Worm (Caenorhabditis elegans) whole organism, early embryonic: ENCODE measurements around the gene C15F1.2.

Source experiments
- B0310.2 ChIP-seq: sonication (generic microtip); optimal IDR thresholded peaks from 2 replicates; lab custom pipeline; 2016; ENCODE audit warnings: mild to moderate bottlenecking, missing genetic modification characterization, missing compliant biosample characterization
- F13C5.2 ChIP-seq: sonication (generic microtip); optimal IDR thresholded peaks from 2 replicates; lab custom pipeline; 2017; ENCODE audit warnings: mild to moderate bottlenecking, missing genetic modification characterization, inconsistent platforms, missing compliant biosample characterization
- aly-1 ChIP-seq: sonication (generic microtip); optimal IDR thresholded peaks from 2 replicates; lab custom pipeline; 2016; ENCODE audit warnings: missing genetic modification characterization, missing compliant biosample characterization
- ama-1 ChIP-seq: fragments of 150-350 bp; optimal IDR thresholded peaks from 2 replicates; lab custom pipeline; 2014
- ceh-13 ChIP-seq: fragments of 200-800 bp; sonication (Bioruptor generic); optimal IDR thresholded peaks from 2 replicates; lab custom pipeline; 2018; ENCODE audit warnings: mild to moderate bottlenecking, missing genetic modification characterization, missing compliant biosample characterization
- ceh-36 ChIP-seq: sonication (generic microtip); optimal IDR thresholded peaks from 2 replicates; lab custom pipeline; 2016; ENCODE audit warnings: missing genetic modification characterization, inconsistent platforms, missing compliant biosample characterization
- ets-7 ChIP-seq: sonication (generic microtip); optimal IDR thresholded peaks from 2 replicates; lab custom pipeline; 2016; ENCODE audit warnings: missing genotype, missing genetic modification characterization, missing compliant biosample characterization
- flt-1 ChIP-seq: fragments of 200-800 bp; sonication (Bioruptor generic); IDR thresholded peaks from 2 replicates; pipeline ENCODE4 v1.3.6; 2022; ENCODE audit warnings: missing genetic modification characterization, missing compliant biosample characterization
- hmbx-1 ChIP-seq: sonication (generic microtip); optimal IDR thresholded peaks from 2 replicates; lab custom pipeline; 2016; ENCODE audit warnings: mild to moderate bottlenecking, missing genetic modification characterization, missing compliant biosample characterization
- hmg-4 ChIP-seq: fragments of 200-800 bp; sonication (Bioruptor generic); optimal IDR thresholded peaks from 2 replicates; lab custom pipeline; 2018; ENCODE audit warnings: mild to moderate bottlenecking, missing genetic modification characterization, missing compliant biosample characterization
- hnd-1 ChIP-seq: sonication (generic microtip); optimal IDR thresholded peaks from 2 replicates; lab custom pipeline; 2016; ENCODE audit warnings: missing genetic modification characterization, missing compliant biosample characterization
- pes-1 ChIP-seq: fragments of 200-800 bp; sonication (Bioruptor generic); IDR thresholded peaks from 2 replicates; pipeline ENCODE4 v1.3.6; 2022; ENCODE audit warnings: missing genetic modification reagents, missing genetic modification characterization, missing compliant biosample characterization
- scrt-1 ChIP-seq: fragments of 200-800 bp; sonication (Bioruptor generic); IDR thresholded peaks from 2 replicates; pipeline ENCODE4 v1.3.6; 2022; ENCODE audit warnings: missing genetic modification characterization, missing compliant biosample characterization
- sea-1 ChIP-seq: fragments of 200-800 bp; sonication (Bioruptor generic); conservative IDR thresholded peaks from 2 replicates; pipeline ENCODE4 v1.3.6; 2022; ENCODE audit warnings: missing genetic modification characterization, missing compliant biosample characterization
- tbx-11 ChIP-seq: fragments of 200-800 bp; sonication (Bioruptor generic); IDR thresholded peaks from 2 replicates; pipeline ENCODE4 v1.3.6; 2022; ENCODE audit warnings: missing genetic modification characterization, missing compliant biosample characterization
- tbx-37 ChIP-seq: fragments of 200-800 bp; sonication (Bioruptor generic); conservative IDR thresholded peaks from 2 replicates; pipeline ENCODE4 v1.3.6; 2022; ENCODE audit warnings: missing genetic modification reagents, missing genetic modification characterization, missing compliant biosample characterization
- tra-4 ChIP-seq: sonication (generic microtip); optimal IDR thresholded peaks from 2 replicates; lab custom pipeline; 2017; ENCODE audit warnings: missing genetic modification characterization, missing compliant biosample characterization

C15F1.2 gene

ce11 chrII:6967618-6968017, 12.1 kb upstream of the C15F1.2 start, which contains the start of gene eif-2Bgamma:
eif-2Bgamma (minus strand) TSS chrII:6967648.
- TF ChIP-seq aly-1 (tag; lab: Kevin White, UChicago): no peak
- TF ChIP-seq hmg-4 (GFP tag; lab: Kevin White, UChicago): no peak
- no peak for TF ChIP-seq hmbx-1
- no peak for TF ChIP-seq tra-4
- no peak for TF ChIP-seq tbx-37 (GFP tag; lab: Robert Waterston, UW)
- no peak for TF ChIP-seq ama-1 (lab: Kevin White, UChicago)
- TF ChIP-seq sea-1: no peak
- TF ChIP-seq F13C5.2 (tag; lab: Kevin White, UChicago): no peak
- TF ChIP-seq tbx-11 (GFP tag; lab: Robert Waterston, UW): no peak
- TF ChIP-seq B0310.2 (tag; lab: Kevin White, UChicago): no peak
- no peak for TF ChIP-seq scrt-1 (GFP tag; lab: Robert Waterston, UW)
- TF ChIP-seq ceh-36 (tag; lab: Kevin White, UChicago): no peak
- no peak for TF ChIP-seq ceh-13 (GFP tag; lab: Kevin White, UChicago)
- TF ChIP-seq hnd-1: no peak
- no peak for TF ChIP-seq ets-7

- TF ChIP-seq hnd-1 (no peak), B0310.2 (tag; lab: Kevin White, UChicago) (peak; percentile 50), tbx-37 (GFP tag; lab: Robert Waterston, UW) (0 out of 2 replicates have a peak, but pooled peaks have one; percentile 29), hmg-4 (GFP tag; lab: Kevin White, UChicago) (peak; percentile 94), ama-1 (lab: Kevin White, UChicago) (peak; percentile 99), scrt-1 (GFP tag; lab: Robert Waterston, UW) (peak; percentile 73; the same call in 1 of the 2 replicates), F13C5.2 (tag; lab: Kevin White, UChicago) (peak; percentile 34), tbx-11 (GFP tag; lab: Robert Waterston, UW) (0 out of 2 replicates have a peak, but pooled peaks have one; percentile 30), hmbx-1 (peak; percentile 45), flt-1 (GFP tag; lab: Robert Waterston, UW) (peak; percentile 45; the same call in 1 of the 2 replicates), ets-7 (no peak), pes-1 (peak; percentile 77), tra-4 (peak; percentile 69), aly-1 (tag; lab: Kevin White, UChicago) (peak; percentile 45), sea-1 (0 out of 2 replicates have a peak, but pooled peaks have one; percentile 25), ceh-13 (GFP tag; lab: Kevin White, UChicago) (peak; percentile 34), ceh-36 (tag; lab: Kevin White, UChicago) (peak; percentile 89)
Observed at ce11 chrII:6968191-6968675, 11.5 kb upstream of the C15F1.2 start.

ce11 chrII:6970515-6970914, 9.2 kb upstream of the C15F1.2 start, which contains the start of gene C15F1.5:
C15F1.5 (minus strand) TSS chrII:6970615.
- TF ChIP-seq F13C5.2 (tag; lab: Kevin White, UChicago) (no peak), flt-1 (GFP tag; lab: Robert Waterston, UW) (no peak), hmbx-1 (no peak), ama-1 (lab: Kevin White, UChicago) (no peak), aly-1 (tag; lab: Kevin White, UChicago) (no peak), ceh-36 (tag; lab: Kevin White, UChicago) (no peak), sea-1 (no peak), ceh-13 (GFP tag; lab: Kevin White, UChicago) (no peak), pes-1 (no peak), hmg-4 (GFP tag; lab: Kevin White, UChicago) (no peak), tbx-11 (GFP tag; lab: Robert Waterston, UW) (no peak), tra-4 (no peak), B0310.2 (tag; lab: Kevin White, UChicago) (no peak), hnd-1 (no peak), scrt-1 (GFP tag; lab: Robert Waterston, UW) (no peak), tbx-37 (GFP tag; lab: Robert Waterston, UW) (no peak), ets-7 (no peak)

ce11 chrII:6972185-6972737, 7.5 kb upstream of the C15F1.2 start, which contains the start of gene art-1:
art-1 (minus strand) TSS chrII:6972235.
- TF ChIP-seq scrt-1 (GFP tag; lab: Robert Waterston, UW): no peak
- no peak for TF ChIP-seq ceh-13 (GFP tag; lab: Kevin White, UChicago)
- TF ChIP-seq pes-1: no peak

ce11 chrII:6973501-6973900, 6.3 kb upstream of the C15F1.2 start, which contains the start of gene sod-1:
sod-1 (minus strand) TSS chrII:6973887.
- TF ChIP-seq tbx-37 (GFP tag; lab: Robert Waterston, UW) (no peak), ceh-36 (tag; lab: Kevin White, UChicago) (no peak), flt-1 (GFP tag; lab: Robert Waterston, UW) (no peak), tbx-11 (GFP tag; lab: Robert Waterston, UW) (no peak), hmbx-1 (no peak), scrt-1 (GFP tag; lab: Robert Waterston, UW) (no peak)

- no peak for TF ChIP-seq scrt-1 (GFP tag; lab: Robert Waterston, UW)
- no peak for TF ChIP-seq ceh-36 (tag; lab: Kevin White, UChicago)
- TF ChIP-seq sea-1: no peak
- TF ChIP-seq hmg-4 (GFP tag; lab: Kevin White, UChicago): no peak
- TF ChIP-seq hmbx-1: no peak
- no peak for TF ChIP-seq ceh-13 (GFP tag; lab: Kevin White, UChicago)
- TF ChIP-seq tbx-11 (GFP tag; lab: Robert Waterston, UW): no peak
- no peak for TF ChIP-seq tbx-37 (GFP tag; lab: Robert Waterston, UW)
- no peak for TF ChIP-seq ets-7
- TF ChIP-seq hnd-1: no peak
- TF ChIP-seq aly-1 (tag; lab: Kevin White, UChicago): no peak
- TF ChIP-seq flt-1 (GFP tag; lab: Robert Waterston, UW): no peak
- TF ChIP-seq F13C5.2 (tag; lab: Kevin White, UChicago): no peak
Observed at ce11 chrII:6974011-6974410, 5.7 kb upstream of the C15F1.2 start.

- TF ChIP-seq hmbx-1: no peak
- TF ChIP-seq B0310.2 (tag; lab: Kevin White, UChicago): no peak
- TF ChIP-seq ama-1 (lab: Kevin White, UChicago): no peak
- no peak for TF ChIP-seq hmg-4 (GFP tag; lab: Kevin White, UChicago)
- TF ChIP-seq flt-1 (GFP tag; lab: Robert Waterston, UW): no peak
- no peak for TF ChIP-seq ets-7
- no peak for TF ChIP-seq sea-1
- no peak for TF ChIP-seq tra-4
- TF ChIP-seq hnd-1: no peak
- no peak for TF ChIP-seq tbx-11 (GFP tag; lab: Robert Waterston, UW)
- no peak for TF ChIP-seq ceh-36 (tag; lab: Kevin White, UChicago)
Observed at ce11 chrII:6975725-6976124, 4.0 kb upstream of the C15F1.2 start.
